Worm (Caenorhabditis elegans) whole organism, young adult: ENCODE measurements around the gene M05D6.2.

ENCODE experiments used
- B0035.1 ChIP-seq: sonication (generic microtip); optimal IDR thresholded peaks from 2 replicates; lab custom pipeline; 2016; ENCODE audit warnings: missing genetic modification characterization, mild to moderate bottlenecking, missing compliant biosample characterization, missing genotype, missing genetic modification reagents
- F33H1.4 ChIP-seq: fragments of 200-800 bp; sonication (Bioruptor generic); IDR thresholded peaks from 2 replicates; pipeline ENCODE4 v1.3.6; 2022; ENCODE audit warnings: missing genetic modification reagents, missing genetic modification characterization, missing compliant biosample characterization
- F39B2.1 ChIP-seq: fragments of 200-800 bp; sonication (Bioruptor generic); IDR thresholded peaks from 2 replicates; pipeline ENCODE4 v1.3.6; 2022; ENCODE audit warnings: missing genetic modification reagents, missing genetic modification characterization, missing compliant biosample characterization
- F49E8.2 ChIP-seq: sonication (generic microtip); optimal IDR thresholded peaks from 3 replicates; lab custom pipeline; 2017; ENCODE audit warnings: missing genetic modification characterization, mild to moderate bottlenecking, missing compliant biosample characterization, antibody characterized with exemption, moderate library complexity; ENCODE audit not compliant: insufficient read depth
- K12H6.12 ChIP-seq: fragments of 200-800 bp; sonication (Bioruptor generic); optimal IDR thresholded peaks from 2 replicates; lab custom pipeline; 2018; ENCODE audit warnings: mild to moderate bottlenecking, missing genetic modification characterization, missing compliant biosample characterization
- T07F8.4 ChIP-seq: sonication (generic microtip); optimal IDR thresholded peaks from 2 replicates; lab custom pipeline; 2016; ENCODE audit warnings: mild to moderate bottlenecking, missing genetic modification characterization, moderate library complexity, missing compliant biosample characterization
- T26A5.8 ChIP-seq: sonication (generic microtip); optimal IDR thresholded peaks from 2 replicates; lab custom pipeline; 2016; ENCODE audit warnings: missing genetic modification characterization, missing compliant biosample characterization
- ama-1 ChIP-seq, 3 experiments: fragments of 150-350 bp in 1 of 3; sonication (generic microtip) in 2 of 3; optimal IDR thresholded peaks; 2 replicates each; lab custom pipeline; 2014 to 2018; ENCODE audit warnings: missing biosample characterization in 2 of 3, missing genetic modification characterization in 2 of 3, missing genetic modification reagents in 2 of 3
- aptf-3 ChIP-seq: fragments of 200-800 bp; sonication (Bioruptor generic); IDR thresholded peaks from 2 replicates; pipeline ENCODE4 v1.3.6; 2022; ENCODE audit warnings: missing genetic modification characterization, missing compliant biosample characterization
- atf-7 ChIP-seq: sonication (generic microtip); optimal IDR thresholded peaks from 2 replicates; lab custom pipeline; 2017; ENCODE audit warnings: mild to moderate bottlenecking, missing genetic modification characterization, missing compliant biosample characterization
- attf-3 ChIP-seq: fragments of 200-800 bp; sonication (Bioruptor generic); conservative IDR thresholded peaks from 2 replicates; pipeline ENCODE4 v1.3.6; 2022; ENCODE audit warnings: missing genetic modification reagents, missing genetic modification characterization, missing compliant biosample characterization
- cebp-1 ChIP-seq, 2 experiments: fragments of 200-800 bp in 1 of 2; sonication (Bioruptor generic) in 1 of 2; sonication (generic microtip) in 1 of 2; IDR thresholded peaks in 1 of 2; optimal IDR thresholded peaks in 1 of 2; 2 replicates each; pipeline versions ENCODE4 v1.3.6 to Lab custom; 2017 to 2022; ENCODE audit warnings: missing compliant biosample characterization in 2 of 2, missing genetic modification characterization in 2 of 2, mild to moderate bottlenecking in 1 of 2, missing genetic modification reagents in 1 of 2, moderate library complexity in 1 of 2
- ceh-40 ChIP-seq: fragments of 200-800 bp; sonication (Bioruptor generic); IDR thresholded peaks from 2 replicates; pipeline ENCODE4 v1.3.6; 2022; ENCODE audit warnings: missing genetic modification characterization, missing compliant biosample characterization
- dox-1 ChIP-seq: fragments of 200-800 bp; sonication (Bioruptor generic); IDR thresholded peaks from 2 replicates; pipeline ENCODE4 v1.3.6; 2022; ENCODE audit warnings: missing genetic modification reagents, missing genetic modification characterization, missing compliant biosample characterization
- dpl-1 ChIP-seq: fragments of 150-350 bp; optimal IDR thresholded peaks from 2 replicates; lab custom pipeline; 2014; ENCODE audit warnings: missing biosample characterization, missing genetic modification reagents, missing genetic modification characterization
- egl-18 ChIP-seq: fragments of 200-800 bp; sonication (Bioruptor generic); IDR thresholded peaks from 2 replicates; pipeline ENCODE4 v1.3.6; 2022; ENCODE audit warnings: missing genetic modification reagents, missing genetic modification characterization, missing compliant biosample characterization
- fkh-3 ChIP-seq: sonication (generic microtip); optimal IDR thresholded peaks from 2 replicates; lab custom pipeline; 2016; ENCODE audit warnings: mild to moderate bottlenecking, missing genetic modification characterization, missing compliant biosample characterization
- gei-17 ChIP-seq: fragments of 200-800 bp; sonication (Bioruptor generic); optimal IDR thresholded peaks from 2 replicates; lab custom pipeline; 2018; ENCODE audit warnings: mild to moderate bottlenecking, missing genetic modification characterization, missing compliant biosample characterization
- hrde-1 ChIP-seq: sonication (generic microtip); optimal IDR thresholded peaks from 2 replicates; lab custom pipeline; 2016; ENCODE audit warnings: missing genetic modification characterization, mild to moderate bottlenecking, missing compliant biosample characterization, moderate library complexity, missing genotype, missing genetic modification reagents, borderline replicate concordance
- lin-26 ChIP-seq: fragments of 200-800 bp; sonication (Bioruptor generic); IDR thresholded peaks from 2 replicates; pipeline ENCODE4 v1.3.6; 2022; ENCODE audit warnings: missing genetic modification reagents, missing genetic modification characterization, missing compliant biosample characterization
- lin-40 ChIP-seq: sonication (generic microtip); optimal IDR thresholded peaks from 2 replicates; lab custom pipeline; 2016; ENCODE audit warnings: missing genetic modification characterization, mild to moderate bottlenecking, missing compliant biosample characterization, missing genotype, missing genetic modification reagents
- lir-1 ChIP-seq: fragments of 200-800 bp; sonication (Bioruptor generic); conservative IDR thresholded peaks from 2 replicates; pipeline ENCODE4 v1.3.6; 2022; ENCODE audit warnings: missing genetic modification reagents, missing genetic modification characterization, missing compliant biosample characterization
- lsl-1 ChIP-seq: fragments of 200-800 bp; sonication (Bioruptor generic); optimal IDR thresholded peaks from 2 replicates; lab custom pipeline; 2018; ENCODE audit warnings: mild to moderate bottlenecking, missing genetic modification characterization, moderate library complexity, missing compliant biosample characterization
- madf-6 ChIP-seq: fragments of 200-800 bp; sonication (Bioruptor generic); IDR thresholded peaks from 2 replicates; pipeline ENCODE4 v1.3.6; 2022; ENCODE audit warnings: missing genetic modification reagents, missing genetic modification characterization, missing compliant biosample characterization
- mxl-1 ChIP-seq: sonication (generic microtip); optimal IDR thresholded peaks from 2 replicates; lab custom pipeline; 2016; ENCODE audit warnings: missing genetic modification characterization, missing compliant biosample characterization
- nfyb-1 ChIP-seq: fragments of 200-800 bp; sonication (Bioruptor generic); IDR thresholded peaks from 2 replicates; pipeline ENCODE4 v1.3.6; 2022; ENCODE audit warnings: missing genetic modification reagents, missing genetic modification characterization, missing compliant biosample characterization
- pbrm-1 ChIP-seq: fragments of 200-800 bp; sonication (Bioruptor generic); IDR thresholded peaks from 2 replicates; pipeline ENCODE4 v1.3.6; 2022; ENCODE audit warnings: missing genetic modification reagents, missing genetic modification characterization, missing compliant biosample characterization
- rpc-1 ChIP-seq, 2 experiments: fragments of 150-350 bp in 1 of 2; sonication (generic microtip) in 1 of 2; optimal IDR thresholded peaks; 2 replicates each; lab custom pipeline; 2014 to 2018; ENCODE audit warnings: missing biosample characterization in 1 of 2, missing genetic modification characterization in 1 of 2, missing genetic modification reagents in 1 of 2, missing genotype in 1 of 2
- sea-2 ChIP-seq: fragments of 200-800 bp; sonication (Bioruptor generic); IDR thresholded peaks from 2 replicates; pipeline ENCODE4 v1.3.6; 2022; ENCODE audit warnings: missing genetic modification characterization, missing compliant biosample characterization
- snpc-1.1 ChIP-seq: sonication (generic microtip); optimal IDR thresholded peaks from 2 replicates; lab custom pipeline; 2017; ENCODE audit warnings: missing genetic modification characterization, mild to moderate bottlenecking, missing compliant biosample characterization, antibody characterized with exemption, moderate library complexity, missing genotype, missing genetic modification reagents; ENCODE audit not compliant: insufficient read depth
- snpc-3.4 ChIP-seq: sonication (generic microtip); optimal IDR thresholded peaks from 2 replicates; lab custom pipeline; 2017; ENCODE audit warnings: missing genetic modification characterization, mild to moderate bottlenecking, missing compliant biosample characterization, antibody characterized with exemption, moderate library complexity, missing genotype, missing genetic modification reagents
- somi-1 ChIP-seq: fragments of 200-800 bp; sonication (Bioruptor generic); optimal IDR thresholded peaks from 2 replicates; lab custom pipeline; 2018; ENCODE audit warnings: mild to moderate bottlenecking, missing genetic modification characterization, missing compliant biosample characterization
- tbx-9 ChIP-seq: sonication (generic microtip); optimal IDR thresholded peaks from 2 replicates; lab custom pipeline; 2016; ENCODE audit warnings: borderline replicate concordance, missing genetic modification characterization, inconsistent platforms, missing compliant biosample characterization
- unc-130 ChIP-seq: sonication (generic microtip); optimal IDR thresholded peaks from 2 replicates; lab custom pipeline; 2016; ENCODE audit warnings: missing genetic modification reagents, missing genetic modification characterization, missing compliant biosample characterization
- zfh-2 ChIP-seq: fragments of 200-800 bp; sonication (Bioruptor generic); conservative IDR thresholded peaks from 2 replicates; pipeline ENCODE4 v1.3.6; 2022; ENCODE audit warnings: missing genetic modification reagents, missing genetic modification characterization, missing compliant biosample characterization
- ztf-26 ChIP-seq: sonication (generic microtip); optimal IDR thresholded peaks from 2 replicates; lab custom pipeline; 2017; ENCODE audit warnings: missing genetic modification characterization, missing compliant biosample characterization

Gene M05D6.2

ce11 chrII:8437035-8437434 lies 30.9 kb upstream of the M05D6.2 start, which contains the start of gene acp-3:
Gene acp-3 (minus strand): TSS chrII:8437135.
- TF ChIP-seq cebp-1 (GFP tag; IDR thresholded peaks at IDR 0.05; lab: Robert Waterston, UW) (no peak), cebp-1 (tag; optimal IDR thresholded peaks at IDR 0.05; lab: Kevin White, UChicago) (no peak), sea-2 (no peak)
- TF ChIP-seq, all 124 proteins: peak for 0

ce11 chrII:8438791-8439287 lies 29.1 kb upstream of the M05D6.2 start, which contains the start of gene lips-10:
Gene lips-10 (plus strand): TSS chrII:8439168.
- no peak for TF ChIP-seq lin-26 (GFP tag; lab: Robert Waterston, UW)
- TF ChIP-seq B0035.1, result no peak
- no peak for TF ChIP-seq zfh-2 (GFP tag; lab: Robert Waterston, UW)
- no peak for TF ChIP-seq snpc-3.4 (tag; lab: Kevin White, UChicago)
- no peak for TF ChIP-seq lsl-1
- no peak for TF ChIP-seq snpc-1.1 (tag; lab: Kevin White, UChicago)
- TF ChIP-seq rpc-1 (optimal IDR thresholded peaks at IDR 0.05; lab: Kevin White, UChicago), result no peak
- TF ChIP-seq rpc-1 (tag; optimal IDR thresholded peaks at IDR 0.05; lab: Kevin White, UChicago), result no peak
- TF ChIP-seq tbx-9 (tag; lab: Kevin White, UChicago), result no peak
- no peak for TF ChIP-seq unc-130 (GFP tag; lab: Kevin White, UChicago)
- TF ChIP-seq nfyb-1 (GFP tag; lab: Robert Waterston, UW), result no peak

- TF ChIP-seq F33H1.4 (GFP tag; lab: Robert Waterston, UW) (no peak), egl-18 (no peak), mxl-1 (no peak), F49E8.2 (tag; lab: Kevin White, UChicago) (no peak), dox-1 (GFP tag; lab: Robert Waterston, UW) (no peak), tbx-9 (tag; lab: Kevin White, UChicago) (no peak), T26A5.8 (tag; lab: Kevin White, UChicago) (no peak), attf-3 (GFP tag; lab: Robert Waterston, UW) (no peak), gei-17 (GFP tag; lab: Kevin White, UChicago) (no peak), ceh-40 (GFP tag; lab: Robert Waterston, UW) (no peak), hrde-1 (tag; lab: Kevin White, UChicago) (no peak), lin-40 (tag; lab: Kevin White, UChicago) (peak; percentile 3), lir-1 (GFP tag; lab: Robert Waterston, UW) (no peak), K12H6.12 (tag; lab: Kevin White, UChicago) (no peak), F39B2.1 (GFP tag; lab: Robert Waterston, UW) (no peak), fkh-3 (tag; lab: Kevin White, UChicago) (no peak), snpc-3.4 (tag; lab: Kevin White, UChicago) (no peak), ama-1 (optimal IDR thresholded peaks at IDR 0.05; lab: Kevin White, UChicago) (peak; percentile 68), ama-1 (GFP tag; optimal IDR thresholded peaks at IDR 0.05; lab: Kevin White, UChicago) (no peak), pbrm-1 (GFP tag; lab: Robert Waterston, UW) (no peak), aptf-3 (no peak), dpl-1 (GFP tag; lab: Kevin White, UChicago) (no peak), atf-7 (tag; lab: Kevin White, UChicago) (peak; percentile 6)
Observed at ce11 chrII:8440097-8440496, 27.8 kb upstream of the M05D6.2 start.

DNA sequence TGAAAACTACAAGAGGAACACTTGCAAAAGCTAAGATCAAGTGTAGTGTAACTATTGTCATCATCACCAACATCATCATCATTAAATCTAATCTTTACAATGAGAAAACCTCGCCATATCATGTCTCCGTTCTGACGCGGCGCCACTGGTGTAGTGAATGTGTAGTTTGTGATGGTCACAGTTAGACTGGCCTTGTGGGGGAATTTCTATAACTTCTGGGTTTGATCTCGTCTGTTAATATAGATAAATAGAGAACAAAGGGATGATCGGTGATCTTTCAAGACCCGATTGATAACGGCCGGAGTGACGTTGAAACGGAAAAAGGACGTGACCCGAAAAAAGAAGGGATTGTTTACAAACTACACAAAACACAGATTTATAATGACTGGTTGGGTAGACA lies 27.1 kb upstream of the M05D6.2 start:
- TF ChIP-seq T07F8.4 (tag; lab: Kevin White, UChicago) (no peak), ztf-26 (tag; lab: Kevin White, UChicago) (peak; percentile 29), madf-6 (GFP tag; lab: Robert Waterston, UW) (no peak), lin-26 (GFP tag; lab: Robert Waterston, UW) (0 out of 2 replicates have a peak, but pooled peaks have one; percentile 9), somi-1 (GFP tag; lab: Kevin White, UChicago) (peak; percentile 6)
- TF ChIP-seq, all 124 proteins: peak for 3
